Worm (Caenorhabditis elegans) whole organism, late embryonic: ENCODE results near the gene flp-9.

Experiments used
- C38D4.7 ChIP-seq: fragments of 200-800 bp; sonication (Bioruptor generic); optimal IDR thresholded peaks from 2 replicates; lab custom pipeline; 2018; ENCODE audit warnings: mild to moderate bottlenecking, missing genetic modification characterization, moderate library complexity, missing compliant biosample characterization
- T23F11.4 ChIP-seq: fragments of 200-800 bp; sonication (Bioruptor generic); optimal IDR thresholded peaks from 2 replicates; lab custom pipeline; 2018; ENCODE audit warnings: mild to moderate bottlenecking, missing genetic modification characterization, missing compliant biosample characterization
- ahr-1 ChIP-seq: sonication (generic microtip); optimal IDR thresholded peaks from 2 replicates; lab custom pipeline; 2016; ENCODE audit warnings: missing genetic modification characterization, missing compliant biosample characterization
- ceh-18 ChIP-seq: sonication (generic microtip); optimal IDR thresholded peaks from 2 replicates; lab custom pipeline; 2016; ENCODE audit warnings: missing genetic modification characterization, missing compliant biosample characterization
- ceh-24 ChIP-seq: sonication (generic microtip); optimal IDR thresholded peaks from 2 replicates; lab custom pipeline; 2016; ENCODE audit warnings: mild to moderate bottlenecking, missing genetic modification characterization, missing compliant biosample characterization
- ceh-30 ChIP-seq: fragments of 150-350 bp; optimal IDR thresholded peaks from 2 replicates; lab custom pipeline; 2014; ENCODE audit warnings: missing biosample characterization, missing genetic modification characterization
- ceh-31 ChIP-seq: sonication (generic microtip); optimal IDR thresholded peaks from 2 replicates; lab custom pipeline; 2016; ENCODE audit warnings: missing genetic modification characterization, missing compliant biosample characterization
- ceh-34 ChIP-seq: sonication (generic microtip); optimal IDR thresholded peaks from 2 replicates; lab custom pipeline; 2016; ENCODE audit warnings: mild to moderate bottlenecking, missing genetic modification characterization, missing compliant biosample characterization
- ceh-48 ChIP-seq: sonication (generic microtip); optimal IDR thresholded peaks from 2 replicates; lab custom pipeline; 2016; ENCODE audit warnings: missing genetic modification characterization, inconsistent platforms, missing compliant biosample characterization
- ceh-6 ChIP-seq: fragments of 200-800 bp; sonication (Bioruptor generic); optimal IDR thresholded peaks from 2 replicates; lab custom pipeline; 2018; ENCODE audit warnings: mild to moderate bottlenecking, missing genetic modification characterization, missing compliant biosample characterization
- che-1 ChIP-seq: sonication (generic microtip); optimal IDR thresholded peaks from 2 replicates; lab custom pipeline; 2016; ENCODE audit warnings: mild to moderate bottlenecking, missing genetic modification characterization, missing compliant biosample characterization
- dmd-4 ChIP-seq: sonication (generic microtip); optimal IDR thresholded peaks from 2 replicates; lab custom pipeline; 2016; ENCODE audit warnings: borderline replicate concordance, missing genetic modification characterization, missing compliant biosample characterization
- elt-4 ChIP-seq: sonication (generic microtip); optimal IDR thresholded peaks from 2 replicates; lab custom pipeline; 2016; ENCODE audit warnings: missing genetic modification characterization, missing compliant biosample characterization
- eyg-1 ChIP-seq: sonication (generic microtip); optimal IDR thresholded peaks from 2 replicates; lab custom pipeline; 2016; ENCODE audit warnings: missing genotype, missing genetic modification characterization, missing compliant biosample characterization
- fax-1 ChIP-seq: sonication (generic microtip); optimal IDR thresholded peaks from 2 replicates; lab custom pipeline; 2016; ENCODE audit warnings: missing genotype, missing genetic modification characterization, missing compliant biosample characterization
- hlh-13 ChIP-seq: fragments of 200-800 bp; sonication (Bioruptor generic); optimal IDR thresholded peaks from 2 replicates; lab custom pipeline; 2018; ENCODE audit warnings: mild to moderate bottlenecking, missing genetic modification characterization, missing compliant biosample characterization
- hlh-6 ChIP-seq: sonication (generic microtip); optimal IDR thresholded peaks from 2 replicates; lab custom pipeline; 2016; ENCODE audit warnings: missing genotype, missing genetic modification characterization, missing compliant biosample characterization
- lim-6 ChIP-seq: sonication (generic microtip); optimal IDR thresholded peaks from 2 replicates; lab custom pipeline; 2016; ENCODE audit warnings: missing genetic modification characterization, missing compliant biosample characterization
- lin-11 ChIP-seq: fragments of 200-800 bp; sonication (Bioruptor generic); optimal IDR thresholded peaks from 2 replicates; lab custom pipeline; 2018; ENCODE audit warnings: mild to moderate bottlenecking, missing genetic modification characterization, missing compliant biosample characterization
- madf-2 ChIP-seq: sonication (generic microtip); optimal IDR thresholded peaks from 2 replicates; lab custom pipeline; 2017; ENCODE audit warnings: missing genetic modification characterization, missing compliant biosample characterization
- mec-3 ChIP-seq: sonication (generic microtip); optimal IDR thresholded peaks from 2 replicates; lab custom pipeline; 2016; ENCODE audit warnings: borderline replicate concordance, missing genetic modification characterization, missing compliant biosample characterization
- nfya-1 ChIP-seq: sonication (generic microtip); optimal IDR thresholded peaks from 2 replicates; lab custom pipeline; 2017; ENCODE audit warnings: missing genetic modification characterization, mild to moderate bottlenecking, missing compliant biosample characterization, antibody characterized with exemption, moderate library complexity
- nhr-232 ChIP-seq: sonication (generic microtip); optimal IDR thresholded peaks from 2 replicates; lab custom pipeline; 2016; ENCODE audit warnings: missing genetic modification characterization, missing compliant biosample characterization
- npax-4 ChIP-seq: sonication (generic microtip); optimal IDR thresholded peaks from 2 replicates; lab custom pipeline; 2016; ENCODE audit warnings: missing genetic modification characterization, missing compliant biosample characterization
- odd-2 ChIP-seq: sonication (generic microtip); optimal IDR thresholded peaks from 2 replicates; lab custom pipeline; 2017; ENCODE audit warnings: antibody characterized with exemption, mild to moderate bottlenecking, missing genetic modification characterization, missing compliant biosample characterization
- pag-3 ChIP-seq: sonication (generic microtip); optimal IDR thresholded peaks from 2 replicates; lab custom pipeline; 2016; ENCODE audit warnings: missing compliant biosample characterization, missing genetic modification characterization, borderline replicate concordance
- pax-1 ChIP-seq: fragments of 150-350 bp; optimal IDR thresholded peaks from 2 replicates; lab custom pipeline; 2014; ENCODE audit warnings: missing biosample characterization, missing genetic modification characterization
- pha-4 ChIP-seq: fragments of 150-350 bp; optimal IDR thresholded peaks from 2 replicates; lab custom pipeline; 2018; ENCODE audit warnings: missing biosample characterization, missing genetic modification reagents, missing genetic modification characterization
- pqm-1 ChIP-seq: sonication (generic microtip); optimal IDR thresholded peaks from 2 replicates; lab custom pipeline; 2016; ENCODE audit warnings: missing genetic modification characterization, missing compliant biosample characterization
- pros-1 ChIP-seq: fragments of 150-350 bp; optimal IDR thresholded peaks from 2 replicates; lab custom pipeline; 2014; ENCODE audit warnings: missing biosample characterization, missing genetic modification reagents, missing genetic modification characterization
- rnt-1 ChIP-seq: sonication (generic microtip); optimal IDR thresholded peaks from 2 replicates; lab custom pipeline; 2016; ENCODE audit warnings: missing genetic modification characterization, missing compliant biosample characterization
- sdc-2 ChIP-seq: sonication (generic microtip); optimal IDR thresholded peaks from 2 replicates; lab custom pipeline; 2016; ENCODE audit warnings: missing genotype, missing genetic modification characterization, missing compliant biosample characterization
- sox-2 ChIP-seq: fragments of 200-800 bp; sonication (Bioruptor generic); IDR thresholded peaks from 2 replicates; pipeline ENCODE4 v1.3.6; 2022; ENCODE audit warnings: missing genetic modification reagents, missing genetic modification characterization, missing compliant biosample characterization
- tbx-7 ChIP-seq: sonication (generic microtip); optimal IDR thresholded peaks from 2 replicates; lab custom pipeline; 2016; ENCODE audit warnings: missing genotype, missing genetic modification characterization, missing compliant biosample characterization

The flp-9 gene

DNA sequence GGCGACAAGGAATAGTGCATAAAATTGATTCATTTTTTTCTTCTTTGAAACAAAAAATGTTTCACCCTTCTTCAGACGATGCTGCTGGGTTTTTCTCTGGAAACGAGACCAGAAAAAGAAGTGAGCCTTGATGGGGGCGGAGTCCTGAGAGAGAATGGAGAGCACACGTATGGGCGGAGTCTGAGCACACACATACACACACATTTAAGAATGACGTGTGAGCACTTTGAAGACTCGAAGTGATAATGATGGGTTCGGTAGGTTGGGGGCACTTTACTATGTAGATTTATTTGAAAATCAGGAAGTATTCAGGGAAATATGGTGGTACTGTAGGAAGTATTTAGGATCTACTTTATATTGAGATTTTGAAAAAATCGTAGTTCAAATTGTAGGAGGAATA lies at the start of gene flp-9:
Gene flp-9, minus strand, starts transcription at position 101 of the 400 bp plus-strand sequence.
- TF ChIP-seq hlh-13 (no peak), ceh-6 (GFP tag; lab: Kevin White, UChicago) (no peak), elt-4 (tag; lab: Kevin White, UChicago) (no peak), lin-11 (tag; lab: Kevin White, UChicago) (no peak), ceh-24 (no peak), ceh-34 (tag; lab: Kevin White, UChicago) (no peak), nfya-1 (no peak), tbx-7 (tag; lab: Kevin White, UChicago) (no peak), che-1 (no peak), pros-1 (tag; lab: Kevin White, UChicago) (no peak), madf-2 (tag; lab: Kevin White, UChicago) (no peak), ceh-48 (tag; lab: Kevin White, UChicago) (no peak), lim-6 (tag; lab: Kevin White, UChicago) (no peak), npax-4 (tag; lab: Kevin White, UChicago) (no peak), eyg-1 (tag; lab: Kevin White, UChicago) (no peak)

DNA sequence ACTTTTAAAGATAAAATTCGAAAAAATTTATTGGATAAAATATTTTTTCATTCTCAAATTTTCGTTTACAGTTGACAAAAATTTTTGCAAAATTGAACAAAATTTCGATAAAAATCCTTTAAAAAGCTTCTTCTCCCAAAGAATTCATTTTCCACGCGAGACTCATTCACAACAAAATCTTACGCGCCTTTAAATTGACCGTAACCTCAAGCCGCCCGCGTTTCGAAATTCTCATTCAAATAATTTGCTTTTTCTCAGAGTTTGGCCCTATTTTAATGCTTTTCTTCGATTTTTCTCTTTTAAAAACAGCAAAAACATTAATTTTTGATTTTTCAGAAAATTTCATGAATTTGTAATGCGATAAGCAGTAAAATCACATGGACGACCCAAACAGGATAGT lies 48.2 kb upstream of the flp-9 start, which contains the start of gene F07C6.4:
Gene F07C6.4, plus strand, starts transcription at position 330 of the 400 bp plus-strand sequence.
- TF ChIP-seq ceh-31: no peak

DNA sequence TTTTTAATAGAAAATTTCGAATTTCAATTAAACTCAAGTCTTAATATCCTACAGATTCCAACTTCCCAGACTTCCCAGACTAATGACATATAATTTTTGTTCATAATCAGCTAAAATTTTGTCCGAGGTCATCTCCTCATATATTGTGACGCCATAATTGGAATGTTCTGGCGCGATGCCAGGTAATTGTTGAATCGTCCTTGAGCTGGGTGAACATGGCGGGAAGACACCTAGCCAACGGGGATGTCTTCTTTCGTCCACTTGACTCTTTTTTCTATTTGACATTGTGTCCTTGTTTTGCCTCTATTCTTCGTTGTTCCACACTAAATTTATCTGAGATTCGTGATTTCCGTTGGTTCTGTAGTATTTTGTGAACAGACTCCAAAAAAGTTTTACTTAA lies 39.4 kb upstream of the flp-9 start:
- TF ChIP-seq mec-3 (tag; lab: Kevin White, UChicago): no peak

DNA sequence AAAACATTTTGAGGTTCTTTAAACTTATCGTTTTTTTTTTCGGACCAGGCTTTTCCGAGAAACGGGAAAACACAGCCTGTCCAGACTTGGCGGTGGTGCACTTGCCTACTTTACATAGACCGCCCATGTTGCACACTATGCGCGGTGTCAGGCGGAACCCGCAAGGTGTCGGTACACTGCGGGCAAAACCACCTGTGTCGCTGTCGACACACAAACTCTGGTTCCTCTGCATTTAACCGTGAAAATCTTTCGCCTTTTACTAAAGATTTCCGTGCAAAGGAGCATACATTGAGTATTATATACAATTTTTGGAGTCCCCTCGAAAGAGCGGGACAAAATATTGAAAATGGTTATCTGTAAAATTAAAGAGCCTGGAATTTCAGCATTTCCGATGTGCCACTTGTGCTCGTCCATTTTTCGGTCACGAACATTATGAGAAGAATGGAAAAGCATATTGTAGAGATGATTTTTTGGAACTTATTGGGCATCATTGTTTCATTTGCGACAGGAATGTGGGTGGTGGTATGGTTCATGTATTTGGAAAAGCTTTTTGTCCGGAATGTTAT lies 38.1 kb upstream of the flp-9 start:
- TF ChIP-seq T23F11.4 (GFP tag; lab: Kevin White, UChicago) (no peak), pag-3 (tag; lab: Kevin White, UChicago) (no peak), ceh-30 (tag; lab: Kevin White, UChicago) (no peak), pax-1 (no peak), hlh-13 (no peak)

- TF ChIP-seq ceh-18 (tag; lab: Kevin White, UChicago) (no peak), nhr-232 (no peak), pax-1 (no peak), sox-2 (GFP tag; lab: Robert Waterston, UW) (no peak), dmd-4 (tag; lab: Kevin White, UChicago) (no peak), rnt-1 (no peak), pqm-1 (tag; lab: Kevin White, UChicago) (no peak), odd-2 (tag; lab: Kevin White, UChicago) (no peak), pha-4 (no peak), hlh-13 (no peak), fax-1 (tag; lab: Kevin White, UChicago) (no peak), npax-4 (tag; lab: Kevin White, UChicago) (no peak), hlh-6 (tag; lab: Kevin White, UChicago) (no peak), sdc-2 (tag; lab: Kevin White, UChicago) (no peak), pros-1 (tag; lab: Kevin White, UChicago) (no peak), C38D4.7 (GFP tag; lab: Kevin White, UChicago) (no peak), ceh-24 (no peak), ahr-1 (tag; lab: Kevin White, UChicago) (no peak)
- TF ChIP-seq, all 69 proteins: peak for 0
Measured at ce11 chrIV:12793621-12794020, 36.3 kb upstream of the flp-9 start, which contains the start of gene pin-2. pin-2 (plus strand) TSS chrIV:12793847.
